Worm (Caenorhabditis elegans): ENCODE measurements around the gene oct-2.

DNA sequence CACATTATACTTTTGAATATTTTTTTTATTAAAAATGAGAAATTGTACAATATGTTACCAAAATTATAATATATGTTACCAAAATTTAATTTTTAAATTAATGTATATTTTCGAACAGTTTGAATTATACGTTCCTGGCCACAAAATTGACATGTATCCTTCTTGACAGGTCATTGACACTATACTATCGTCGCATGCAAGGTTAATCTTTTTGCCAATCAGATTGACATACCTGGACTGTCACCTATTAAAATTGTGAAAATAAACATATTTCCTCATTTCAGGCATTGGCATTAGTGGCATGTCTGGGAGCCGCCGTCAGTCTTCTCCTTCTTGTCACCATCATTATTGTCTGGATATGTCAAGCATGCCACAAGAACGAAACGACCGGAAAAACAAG, 23.8 kb downstream of the oct-2 start:
- TF ChIP-seq skn-1 (tag; optimal IDR thresholded peaks at IDR 0.05) (no peak), ceh-16 (tag; optimal IDR thresholded peaks at IDR 0.05) (no peak), ceh-9 (tag; optimal IDR thresholded peaks at IDR 0.05) (no peak), elt-1 (tag; optimal IDR thresholded peaks at IDR 0.05) (no peak), elt-3 (tag; optimal IDR thresholded peaks at IDR 0.05) (no peak)
